Worm (Caenorhabditis elegans): ENCODE measurements around the gene panl-3.

Gene panl-3

DNA sequence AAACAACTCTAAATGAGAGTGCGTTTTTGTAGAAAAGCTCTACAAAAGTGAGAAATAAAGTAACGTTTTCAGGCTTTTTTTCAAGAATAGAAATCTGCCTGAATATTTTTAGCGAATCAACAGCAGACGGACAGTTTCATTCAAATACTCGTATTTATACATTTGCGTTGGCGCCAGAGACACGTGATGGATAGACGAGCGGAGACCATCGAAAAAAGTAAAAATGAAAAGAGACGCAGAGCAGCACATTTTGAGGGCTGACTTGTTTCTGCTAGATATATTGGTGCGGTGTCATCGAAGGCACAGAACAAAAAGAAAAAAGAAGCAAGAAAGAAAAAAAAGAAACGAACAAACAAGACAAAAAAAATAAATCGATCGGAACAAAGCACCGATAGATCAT lies 7.1 kb downstream of the panl-3 start (continued):
- TF ChIP-seq nhr-12 (tag; optimal IDR thresholded peaks at IDR 0.05) (no peak), lsy-2 (tag; optimal IDR thresholded peaks at IDR 0.05) (peak; percentile 65 to 81), unc-130 (tag; optimal IDR thresholded peaks at IDR 0.05) (peak; percentile 31), alr-1 (tag; optimal IDR thresholded peaks at IDR 0.05; ENCODE audit: borderline replicate concordance) (no peak), snpc-4 (tag; optimal IDR thresholded peaks at IDR 0.05) (no peak), nhr-84 (tag; optimal IDR thresholded peaks at IDR 0.05) (no peak), F16B12.6 (tag; optimal IDR thresholded peaks at IDR 0.05) (peak; percentile 60), zip-4 (GFP tag; optimal IDR thresholded peaks at IDR 0.05) (no peak), ceh-82 (tag; optimal IDR thresholded peaks at IDR 0.05) (peak in 1 of 3 experiments; percentile 25), nhr-90 (tag; optimal IDR thresholded peaks at IDR 0.05; ENCODE audit: poor library complexity) (peak; percentile 42), C34B4.2 (tag; optimal IDR thresholded peaks at IDR 0.05) (no peak), ceh-8 (GFP tag; optimal IDR thresholded peaks at IDR 0.05) (no peak), irx-1 (tag; optimal IDR thresholded peaks at IDR 0.05) (peak; percentile 28), ets-5 (GFP tag; IDR thresholded peaks at IDR 0.05) (no peak), mep-1 (tag; optimal IDR thresholded peaks at IDR 0.05) (peak; percentile 76), fkh-10 (GFP tag; optimal IDR thresholded peaks at IDR 0.05) (no peak), snu-23 (GFP tag; optimal IDR thresholded peaks at IDR 0.05) (peak; percentile 75), mab-9 (GFP tag; IDR thresholded peaks at IDR 0.05) (no peak), pax-3 (tag; optimal IDR thresholded peaks at IDR 0.05) (no peak), ceh-63 (GFP tag; optimal IDR thresholded peaks at IDR 0.05) (no peak), isw-1 (GFP tag; IDR thresholded peaks at IDR 0.05) (no peak), elt-2 (tag; optimal IDR thresholded peaks at IDR 0.05) (peak; percentile 61), nhr-11 (tag; optimal IDR thresholded peaks at IDR 0.05) (no peak), dsc-1 (tag; optimal IDR thresholded peaks at IDR 0.05) (no peak), tbx-2 (tag; optimal IDR thresholded peaks at IDR 0.05) (peak; percentile 56), efl-3 (GFP tag; optimal IDR thresholded peaks at IDR 0.05) (no peak), skn-1 (tag; optimal IDR thresholded peaks at IDR 0.05) (peak; percentile 61), pag-3 (tag; optimal IDR thresholded peaks at IDR 0.05; ENCODE audit: borderline replicate concordance, insufficient read depth) (no peak), nhr-85 (tag) (peak; percentile 86), sup-37 (GFP tag; optimal IDR thresholded peaks at IDR 0.05) (no peak)

DNA sequence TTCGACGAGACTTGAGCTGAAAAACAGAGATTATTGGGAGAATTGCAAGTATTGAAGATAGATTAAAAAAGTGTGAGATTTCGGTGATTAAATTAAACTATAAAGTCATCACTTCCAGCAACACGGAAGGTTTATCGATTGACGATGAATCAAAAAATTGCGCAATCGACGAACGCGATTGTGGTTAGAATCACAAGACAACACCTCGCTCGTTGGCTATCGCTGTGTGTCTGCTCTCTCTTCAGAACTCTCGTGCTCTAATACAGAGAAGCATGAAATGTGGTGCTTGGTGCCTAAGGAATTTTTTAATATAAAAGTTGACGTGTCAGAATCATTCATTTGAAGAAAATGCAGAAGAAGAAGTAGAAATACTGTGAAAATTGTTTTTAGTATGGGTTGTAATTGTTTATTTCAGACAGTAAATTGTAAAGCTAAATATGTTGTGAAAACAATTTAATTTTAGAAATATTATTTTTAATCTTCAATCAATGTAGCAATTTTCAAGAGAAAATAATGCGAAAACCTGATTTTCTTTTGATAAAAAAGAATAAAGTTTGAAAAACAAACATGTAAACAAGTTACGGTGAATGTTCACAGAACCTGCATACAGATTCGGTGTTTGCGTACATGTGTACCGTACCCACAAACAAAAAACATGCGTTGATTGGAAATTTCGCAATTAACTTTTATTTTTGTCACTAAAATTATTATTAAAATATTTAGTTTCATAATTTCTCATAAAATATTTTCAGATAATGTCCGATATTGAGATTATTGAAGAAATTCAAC lies 8.5 kb downstream of the panl-3 start, which contains the start of the genes ZK632.10 and ZK632.11:
ZK632.10 (minus strand) TSS at position 560 of the 789 bp plus-strand sequence.
ZK632.11 (plus strand) TSS at position 753 of the 789 bp plus-strand sequence.
- no peak for TF ChIP-seq ceh-90 (tag; optimal IDR thresholded peaks at IDR 0.05)
- no peak for TF ChIP-seq nhr-76 (tag; optimal IDR thresholded peaks at IDR 0.05)
- TF ChIP-seq ces-1 (GFP tag; optimal IDR thresholded peaks at IDR 0.05), result no peak
- peak; percentile 46 for TF ChIP-seq lin-14 (GFP tag; optimal IDR thresholded peaks at IDR 0.05)
- TF ChIP-seq isw-1 (GFP tag; IDR thresholded peaks at IDR 0.05), result peak; percentile 16; the same call in 1 of the 2 replicates
- TF ChIP-seq ceh-88 (GFP tag; IDR thresholded peaks at IDR 0.05), result no peak
- peak; percentile 55 for TF ChIP-seq rnt-1 (tag; optimal IDR thresholded peaks at IDR 0.05)
- TF ChIP-seq C34B4.2 (tag; optimal IDR thresholded peaks at IDR 0.05), result no peak
- no peak for TF ChIP-seq aly-2 (tag; optimal IDR thresholded peaks at IDR 0.05)
- no peak for TF ChIP-seq lir-3 (tag; optimal IDR thresholded peaks at IDR 0.05; ENCODE audit: poor library complexity)
- peak; percentile 26 to 76 (median 44) for TF ChIP-seq dpl-1 (GFP tag; optimal IDR thresholded peaks at IDR 0.05)
- no peak for TF ChIP-seq zip-4 (GFP tag; optimal IDR thresholded peaks at IDR 0.05)
- TF ChIP-seq pax-3 (tag; optimal IDR thresholded peaks at IDR 0.05), result no peak
- peak; percentile 97 to 99 for TF ChIP-seq lsy-2 (tag; optimal IDR thresholded peaks at IDR 0.05)
- TF ChIP-seq blmp-1 (tag; optimal IDR thresholded peaks at IDR 0.05), result peak; percentile 70
- TF ChIP-seq vab-15 (tag; optimal IDR thresholded peaks at IDR 0.05), result no peak
- no peak for TF ChIP-seq grh-1 (GFP tag; IDR thresholded peaks at IDR 0.05)
- TF ChIP-seq fkh-10 (GFP tag; optimal IDR thresholded peaks at IDR 0.05), result no peak
- no peak for TF ChIP-seq pqm-1 (tag; optimal IDR thresholded peaks at IDR 0.05)
- no peak for TF ChIP-seq jun-1 (tag; optimal IDR thresholded peaks at IDR 0.05)
- TF ChIP-seq fkh-8 (tag; optimal IDR thresholded peaks at IDR 0.05), result peak; percentile 15
- no peak for TF ChIP-seq pag-3 (tag; optimal IDR thresholded peaks at IDR 0.05; ENCODE audit: borderline replicate concordance, insufficient read depth)
- TF ChIP-seq mef-2 (tag; optimal IDR thresholded peaks at IDR 0.05), result no peak
- TF ChIP-seq nhr-20 (tag; optimal IDR thresholded peaks at IDR 0.05), result no peak
- TF ChIP-seq lin-15B (tag; optimal IDR thresholded peaks at IDR 0.05), result peak; percentile 15
- TF ChIP-seq hlh-4 (tag; optimal IDR thresholded peaks at IDR 0.05), result no peak
- no peak for TF ChIP-seq hlh-17 (GFP tag; optimal IDR thresholded peaks at IDR 0.05; ENCODE audit: borderline replicate concordance)
- TF ChIP-seq nhr-84 (tag; optimal IDR thresholded peaks at IDR 0.05), result no peak
